Fruit fly (Drosophila melanogaster): ENCODE results near the gene CG7724.

Gene CG7724

DNA sequence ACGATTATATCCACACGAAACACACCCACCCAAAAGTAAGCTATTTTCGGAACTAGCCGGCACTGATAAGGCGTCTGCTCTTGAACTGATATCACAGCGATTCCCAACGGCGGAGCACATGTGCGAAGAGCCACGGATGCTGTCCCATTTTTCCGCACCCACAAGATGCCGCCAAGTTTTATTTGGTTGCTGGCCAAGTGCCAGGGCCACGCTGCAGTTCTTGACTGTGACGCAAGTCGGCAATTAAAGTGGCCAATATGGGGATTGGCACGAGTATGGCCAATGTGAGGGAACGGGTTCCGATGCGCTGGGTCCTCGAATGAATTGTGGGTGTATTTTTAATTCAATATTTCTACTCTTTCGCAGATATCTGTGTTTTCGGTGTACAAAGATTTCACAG lies 1.5 kb upstream of the CG7724 start:
- TF ChIP-seq CrebA (GFP tag; optimal IDR thresholded peaks at IDR 0.05; ENCODE audit: borderline replicate concordance) (no peak), Mio (GFP tag; optimal IDR thresholded peaks at IDR 0.05) (no peak), N (GFP tag; optimal IDR thresholded peaks at IDR 0.05) (no peak), CG9705 (GFP tag; optimal IDR thresholded peaks at IDR 0.05) (no peak), sage (GFP tag; optimal IDR thresholded peaks at IDR 0.05) (no peak), OdsH (GFP tag; optimal IDR thresholded peaks at IDR 0.05) (no peak), GATAd (GFP tag; optimal IDR thresholded peaks at IDR 0.05) (no peak), pan (optimal IDR thresholded peaks at IDR 0.05) (no peak), Myc (optimal IDR thresholded peaks at IDR 0.05) (no peak), Dfd (GFP tag; optimal IDR thresholded peaks at IDR 0.05) (no peak), sv (GFP tag; optimal IDR thresholded peaks at IDR 0.05) (no peak), woc (GFP tag; optimal IDR thresholded peaks at IDR 0.05) (no peak)

dm6 chr3L:17077273-17077672 lies 21.9 kb downstream of the CG7724 start:
- TF ChIP-seq fru (GFP tag; optimal IDR thresholded peaks at IDR 0.05), result no peak
- TF ChIP-seq Dif (GFP tag; optimal IDR thresholded peaks at IDR 0.05; ENCODE audit: partially characterized antibody), result no peak
- TF ChIP-seq Dfd (GFP tag; optimal IDR thresholded peaks at IDR 0.05), result peak; percentile 95

dm6 chr3L:17106492-17106891 lies 51.1 kb downstream of the CG7724 start:
- TF ChIP-seq usp (GFP tag; optimal IDR thresholded peaks at IDR 0.05) (no peak), tai (GFP tag; optimal IDR thresholded peaks at IDR 0.05) (no peak)
